Fruit fly (Drosophila melanogaster): Measurements from ENCODE around the gene CG31915.
A peak's percentile ranks its signal among the peaks of the same experiment; 100 is the strongest.

CG31915 gene

DNA sequence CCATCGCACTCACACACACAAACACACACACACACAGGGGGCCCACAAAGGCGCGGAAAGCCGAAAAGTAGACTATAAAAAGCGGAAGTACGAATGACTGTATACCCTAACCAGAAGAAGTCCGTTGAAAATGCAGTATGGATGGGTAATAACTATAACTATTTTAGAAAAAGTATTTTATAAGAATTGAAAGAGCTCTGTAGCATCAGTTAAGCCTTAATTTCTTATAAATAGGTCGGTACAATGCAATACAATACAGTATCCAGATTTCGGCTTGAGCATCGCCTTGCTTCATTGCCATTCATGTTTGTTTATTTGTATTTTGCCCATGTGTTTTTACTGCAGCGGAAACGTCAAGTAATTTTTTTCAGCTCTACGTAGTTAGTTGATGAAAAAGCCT lies 41.6 kb downstream of the CG31915 start (continued):
- TF ChIP-seq CG3847 (GFP tag; IDR thresholded peaks at IDR 0.05) = no peak
- no peak for TF ChIP-seq kah (GFP tag; optimal IDR thresholded peaks at IDR 0.05)
- TF ChIP-seq nerfin-2 (GFP tag; IDR thresholded peaks at IDR 0.05; ENCODE audit: partially characterized antibody) = no peak
- TF ChIP-seq Ets97D (GFP tag; optimal IDR thresholded peaks at IDR 0.05) = no peak
- no peak for TF ChIP-seq dpn (GFP tag; optimal IDR thresholded peaks at IDR 0.05)
- no peak for TF ChIP-seq gsb-n (tag; optimal IDR thresholded peaks at IDR 0.05)
- no peak for TF ChIP-seq lola (GFP tag; optimal IDR thresholded peaks at IDR 0.05)
- TF ChIP-seq Dek (tag; optimal IDR thresholded peaks at IDR 0.05) = peak; percentile 22
- no peak for TF ChIP-seq CG3407 (GFP tag; optimal IDR thresholded peaks at IDR 0.05)
- TF ChIP-seq CG11695 (GFP tag; IDR thresholded peaks at IDR 0.05) = 0 out of 3 replicates have a peak, but pooled peaks have one; percentile 45
- 0 out of 3 replicates have a peak, but pooled peaks have one; percentile 26 for TF ChIP-seq ci (GFP tag; IDR thresholded peaks at IDR 0.05)
- no peak for TF ChIP-seq bbx (GFP tag; IDR thresholded peaks at IDR 0.05; ENCODE audit: partially characterized antibody)
- TF ChIP-seq ttk (GFP tag; IDR thresholded peaks at IDR 0.05) = no peak
- peak; percentile 20 for TF ChIP-seq caup (GFP tag; optimal IDR thresholded peaks at IDR 0.05; ENCODE audit: severe bottlenecking)
- no peak for TF ChIP-seq jing (GFP tag; optimal IDR thresholded peaks at IDR 0.05)
- TF ChIP-seq CG8478 (optimal IDR thresholded peaks at IDR 0.05) = no peak
- TF ChIP-seq ewg (GFP tag; optimal IDR thresholded peaks at IDR 0.05) = no peak
- no peak for TF ChIP-seq Spps (tag; optimal IDR thresholded peaks at IDR 0.05)
- peak; percentile 27 for TF ChIP-seq CoRest (tag; optimal IDR thresholded peaks at IDR 0.05)
- no peak for TF ChIP-seq chn (GFP tag; optimal IDR thresholded peaks at IDR 0.05)
- TF ChIP-seq toy (GFP tag; IDR thresholded peaks at IDR 0.05) = no peak
- TF ChIP-seq CG2678 (tag; optimal IDR thresholded peaks at IDR 0.05) = no peak
- no peak for TF ChIP-seq CG12155 (GFP tag; optimal IDR thresholded peaks at IDR 0.05)
- no peak for TF ChIP-seq fd64A (GFP tag; optimal IDR thresholded peaks at IDR 0.05)
- 0 out of 3 replicates have a peak, but pooled peaks have one; percentile 43 for TF ChIP-seq CG11456 (GFP tag; IDR thresholded peaks at IDR 0.05)
- TF ChIP-seq CG17568 (GFP tag; optimal IDR thresholded peaks at IDR 0.05) = no peak
- no peak for TF ChIP-seq dimm (GFP tag; IDR thresholded peaks at IDR 0.05)
- TF ChIP-seq Oaz (GFP tag; IDR thresholded peaks at IDR 0.05) = peak; percentile 33; the same call in 1 of the 2 replicates
- TF ChIP-seq Hsf (GFP tag; optimal IDR thresholded peaks at IDR 0.05) = peak; percentile 31
- no peak for TF ChIP-seq Jarid2 (GFP tag; optimal IDR thresholded peaks at IDR 0.05)
- TF ChIP-seq HLHmδ (GFP tag; optimal IDR thresholded peaks at IDR 0.05) = no peak
- no peak for TF ChIP-seq Lpt (GFP tag; optimal IDR thresholded peaks at IDR 0.05)
- TF ChIP-seq sqz (GFP tag; optimal IDR thresholded peaks at IDR 0.05) = no peak
- no peak for TF ChIP-seq unpg (GFP tag; optimal IDR thresholded peaks at IDR 0.05)
- no peak for TF ChIP-seq CG17802 (tag; optimal IDR thresholded peaks at IDR 0.05)
- TF ChIP-seq CG15269 (tag; optimal IDR thresholded peaks at IDR 0.05) = peak; percentile 48
- peak; percentile 17 for TF ChIP-seq HLH54F (GFP tag; optimal IDR thresholded peaks at IDR 0.05)
- TF ChIP-seq CG12236 (GFP tag; optimal IDR thresholded peaks at IDR 0.05) = no peak
- no peak for TF ChIP-seq CG6175 (GFP tag; IDR thresholded peaks at IDR 0.05)
- no peak for TF ChIP-seq Nf-YA (GFP tag; IDR thresholded peaks at IDR 0.05)
- peak; percentile 58 for TF ChIP-seq Meics (GFP tag; optimal IDR thresholded peaks at IDR 0.05)
- no peak for TF ChIP-seq CG12104 (GFP tag; optimal IDR thresholded peaks at IDR 0.05)
- TF ChIP-seq CG31388 (GFP tag; optimal IDR thresholded peaks at IDR 0.05) = no peak
- TF ChIP-seq NFAT (GFP tag; IDR thresholded peaks at IDR 0.05) = no peak
- TF ChIP-seq CG10321 (GFP tag; IDR thresholded peaks at IDR 0.05) = no peak
- TF ChIP-seq dati (GFP tag; IDR thresholded peaks at IDR 0.05) = no peak
- TF ChIP-seq tin (GFP tag; optimal IDR thresholded peaks at IDR 0.05) = no peak
- no peak for TF ChIP-seq inv (GFP tag; IDR thresholded peaks at IDR 0.05; ENCODE audit: partially characterized antibody)
- no peak for TF ChIP-seq NC2α (GFP tag; optimal IDR thresholded peaks at IDR 0.05)
- peak; percentile 43; the same call in 1 of the 2 replicates for TF ChIP-seq CG17328 (GFP tag; IDR thresholded peaks at IDR 0.05)
- no peak for TF ChIP-seq Mrtf (GFP tag; IDR thresholded peaks at IDR 0.05)
- no peak for TF ChIP-seq croc (GFP tag; conservative IDR thresholded peaks at IDR 0.05)
